Fruit fly (Drosophila melanogaster) whole organism, wandering third instar larva: ENCODE results near the gene RpL37A.

Experiments
- CrebA ChIP-seq: fragments of 200-800 bp; sonication (Bioruptor generic); optimal IDR thresholded peaks from 2 replicates; lab custom pipeline; 2016; ENCODE audit warnings: missing biosample characterization, mild to moderate bottlenecking, missing genetic modification characterization, borderline replicate concordance
- HLH106 ChIP-seq: fragments of 200-800 bp; optimal IDR thresholded peaks from 3 replicates; lab custom pipeline; 2019; ENCODE audit warnings: missing biosample characterization, mild to moderate bottlenecking, missing genetic modification characterization, moderate library complexity
- OdsH ChIP-seq: fragments of 200-800 bp; sonication (Bioruptor generic); optimal IDR thresholded peaks from 2 replicates; lab custom pipeline; 2016; ENCODE audit warnings: missing biosample characterization, mild to moderate bottlenecking, missing genetic modification characterization
- dmrt93B ChIP-seq: fragments of 200-800 bp; sonication (Bioruptor generic); optimal IDR thresholded peaks from 2 replicates; lab custom pipeline; 2018; ENCODE audit warnings: missing biosample characterization, mild to moderate bottlenecking, missing genetic modification characterization
- h ChIP-seq: fragments of 200-800 bp; sonication (Bioruptor generic); optimal IDR thresholded peaks from 3 replicates; lab custom pipeline; 2016; ENCODE audit warnings: missing biosample characterization, mild to moderate bottlenecking, missing genetic modification characterization
- sage ChIP-seq: fragments of 200-800 bp; sonication (Bioruptor generic); optimal IDR thresholded peaks from 2 replicates; lab custom pipeline; 2016; ENCODE audit warnings: missing biosample characterization, mild to moderate bottlenecking, missing genetic modification characterization

DNA sequence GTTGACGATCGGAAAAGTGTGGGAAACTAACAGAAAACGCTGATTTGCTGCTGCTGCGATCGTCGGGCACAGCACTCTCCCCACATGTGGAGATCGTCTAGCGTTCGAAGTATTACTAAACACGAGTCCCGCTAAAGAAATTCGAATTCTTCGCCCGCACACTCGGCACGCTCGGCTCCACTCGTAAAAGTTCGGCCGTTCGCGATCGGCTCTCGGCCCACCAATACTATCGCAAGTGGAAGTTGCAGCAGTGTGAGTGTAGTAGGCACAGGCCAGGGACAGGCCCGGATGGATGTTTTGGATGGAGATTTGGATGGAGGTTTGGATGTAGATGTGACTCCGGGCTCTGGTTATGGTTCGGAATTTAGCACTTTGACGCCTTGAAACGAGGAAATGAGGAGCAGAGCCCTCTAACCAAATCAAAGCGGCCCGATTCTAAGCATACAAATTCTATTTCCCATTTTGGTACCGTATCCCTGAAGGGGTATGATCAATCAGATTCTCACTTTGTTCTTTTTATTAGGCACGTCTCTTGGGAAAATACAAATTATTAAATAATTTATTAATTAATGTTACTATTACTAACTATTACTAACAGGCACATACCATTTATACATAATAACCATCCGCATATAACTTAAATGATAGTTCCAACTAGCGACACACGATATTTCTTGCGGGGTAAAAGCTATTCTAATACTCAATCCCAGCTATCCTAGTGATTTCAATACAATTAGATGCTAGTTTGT is 43.3 kb upstream of the RpL37A start:
- TF ChIP-seq OdsH (GFP tag; lab: Kevin White, UChicago) (no peak), h (GFP tag; lab: Kevin White, UChicago) (no peak), HLH106 (no peak), CrebA (GFP tag; lab: Kevin White, UChicago) (no peak), dmrt93B (GFP tag; lab: Kevin White, UChicago) (no peak), sage (GFP tag; lab: Kevin White, UChicago) (no peak)
